Fruit fly (Drosophila melanogaster): ENCODE measurements around the gene CG4911.

The CG4911 gene

DNA sequence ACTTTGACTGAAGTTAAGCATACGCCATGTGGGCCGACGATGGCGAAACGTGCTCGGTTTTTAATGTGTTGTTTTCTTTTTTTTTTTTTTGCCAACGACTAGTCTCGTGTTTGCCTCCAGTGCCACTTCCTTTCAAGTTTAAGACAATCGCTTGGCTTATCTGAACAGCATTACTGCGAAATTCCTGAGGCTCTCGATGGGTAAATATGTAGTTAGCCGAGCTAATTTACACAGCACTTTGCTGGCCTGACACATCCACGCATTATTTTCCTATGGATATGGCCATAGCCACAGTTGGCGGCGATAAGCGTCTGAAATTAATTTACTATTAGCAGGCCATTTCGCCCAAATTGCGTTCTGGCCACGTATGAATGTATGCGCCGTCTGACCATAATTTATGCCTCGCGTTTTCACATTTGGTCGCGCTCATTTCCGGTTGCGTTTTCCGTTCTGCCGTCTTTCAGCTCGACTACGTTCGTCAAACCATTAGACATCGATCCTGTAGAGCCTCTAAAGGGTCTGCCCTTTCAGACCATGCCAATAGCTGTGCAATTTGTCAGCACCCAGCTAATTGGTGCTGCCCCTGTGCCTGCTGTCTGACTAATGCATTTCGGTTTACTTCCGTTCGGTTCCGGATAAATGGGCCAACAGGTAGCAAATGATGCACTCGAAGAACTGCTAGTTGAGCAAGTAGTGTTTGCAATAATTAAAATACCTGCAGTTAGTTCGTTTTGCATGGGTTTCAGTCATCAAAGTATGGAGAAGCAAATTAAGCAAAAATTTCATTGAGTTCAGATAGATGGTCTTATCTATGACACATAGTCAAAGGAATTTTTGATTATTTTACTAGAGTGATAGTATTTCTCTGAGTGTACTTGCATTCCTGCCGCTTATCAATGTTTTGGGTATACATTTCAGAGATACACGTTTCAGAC, 51.8 kb downstream of the CG4911 start (continued):
- TF ChIP-seq CG7745 (tag; optimal IDR thresholded peaks at IDR 0.05), result no peak
- no peak for TF ChIP-seq CG18476 (GFP tag; optimal IDR thresholded peaks at IDR 0.05)
- no peak for TF ChIP-seq crol (GFP tag; IDR thresholded peaks at IDR 0.05)
- TF ChIP-seq disco-r (GFP tag; optimal IDR thresholded peaks at IDR 0.05), result no peak
- TF ChIP-seq CG13624 (GFP tag; optimal IDR thresholded peaks at IDR 0.05), result no peak
- TF ChIP-seq CG2202 (tag; optimal IDR thresholded peaks at IDR 0.05), result no peak
- no peak for TF ChIP-seq insv (GFP tag; optimal IDR thresholded peaks at IDR 0.05)
- peak; percentile 16 for TF ChIP-seq CG10979 (tag; optimal IDR thresholded peaks at IDR 0.05)
- TF ChIP-seq mirr (GFP tag; optimal IDR thresholded peaks at IDR 0.05), result no peak
- no peak for TF ChIP-seq CG3838 (GFP tag; optimal IDR thresholded peaks at IDR 0.05)
- no peak for TF ChIP-seq CG17802 (tag; optimal IDR thresholded peaks at IDR 0.05)
- no peak for TF ChIP-seq NfI (GFP tag; optimal IDR thresholded peaks at IDR 0.05)
- TF ChIP-seq twi (tag; optimal IDR thresholded peaks at IDR 0.05), result no peak
- TF ChIP-seq CG10274 (GFP tag; optimal IDR thresholded peaks at IDR 0.05), result no peak
- no peak for TF ChIP-seq CG3847 (GFP tag; IDR thresholded peaks at IDR 0.05)
- no peak for TF ChIP-seq CG10462 (GFP tag; optimal IDR thresholded peaks at IDR 0.05)
- TF ChIP-seq gcm (GFP tag; optimal IDR thresholded peaks at IDR 0.05), result no peak
- no peak for TF ChIP-seq CG32772 (GFP tag; IDR thresholded peaks at IDR 0.05)
- TF ChIP-seq nmo (GFP tag; optimal IDR thresholded peaks at IDR 0.05), result no peak
- no peak for TF ChIP-seq unpg (GFP tag; optimal IDR thresholded peaks at IDR 0.05)
- TF ChIP-seq CG3163 (GFP tag; optimal IDR thresholded peaks at IDR 0.05), result no peak
- TF ChIP-seq Trl (optimal IDR thresholded peaks at IDR 0.05), result no peak
- no peak for TF ChIP-seq Trl (GFP tag; optimal IDR thresholded peaks at IDR 0.05)
- no peak for TF ChIP-seq Vsx1 (GFP tag; optimal IDR thresholded peaks at IDR 0.05)
- no peak for TF ChIP-seq CG16863 (GFP tag; optimal IDR thresholded peaks at IDR 0.05)
- no peak for TF ChIP-seq dmrt99B (tag; optimal IDR thresholded peaks at IDR 0.05)
- peak; percentile 27 for TF ChIP-seq ac (GFP tag; optimal IDR thresholded peaks at IDR 0.05)
- no peak for TF ChIP-seq Hand (GFP tag; optimal IDR thresholded peaks at IDR 0.05)
- no peak for TF ChIP-seq grn (GFP tag; optimal IDR thresholded peaks at IDR 0.05)
- no peak for TF ChIP-seq btn (GFP tag; optimal IDR thresholded peaks at IDR 0.05)
- no peak for TF ChIP-seq CG11723 (GFP tag; optimal IDR thresholded peaks at IDR 0.05)
- no peak for TF ChIP-seq CG14050 (GFP tag; IDR thresholded peaks at IDR 0.05)
- TF ChIP-seq Hey (tag; optimal IDR thresholded peaks at IDR 0.05), result no peak
- TF ChIP-seq CG5180 (GFP tag; optimal IDR thresholded peaks at IDR 0.05), result no peak
- TF ChIP-seq slbo (GFP tag; IDR thresholded peaks at IDR 0.05), result no peak
- peak; percentile 50; the same call in 1 of the 3 replicates for TF ChIP-seq zfh1 (GFP tag; IDR thresholded peaks at IDR 0.05)
- no peak for TF ChIP-seq CG31441 (GFP tag; IDR thresholded peaks at IDR 0.05)
- TF ChIP-seq CG10209 (GFP tag; optimal IDR thresholded peaks at IDR 0.05), result no peak
- peak; percentile 67 for TF ChIP-seq Med (GFP tag)
- no peak for TF ChIP-seq CG3995 (GFP tag; optimal IDR thresholded peaks at IDR 0.05)
- no peak for TF ChIP-seq CG6765 (GFP tag; optimal IDR thresholded peaks at IDR 0.05)
- TF ChIP-seq pho (GFP tag; optimal IDR thresholded peaks at IDR 0.05), result no peak
- 0 out of 2 replicates have a peak, but pooled peaks have one; percentile 6 for TF ChIP-seq lmd (GFP tag; IDR thresholded peaks at IDR 0.05)
- TF ChIP-seq CG9437 (GFP tag; optimal IDR thresholded peaks at IDR 0.05), result no peak
- no peak for TF ChIP-seq CG13894 (tag; optimal IDR thresholded peaks at IDR 0.05)
- TF ChIP-seq CG10959 (GFP tag; IDR thresholded peaks at IDR 0.05), result no peak
- TF ChIP-seq nerfin-2 (GFP tag; IDR thresholded peaks at IDR 0.05; ENCODE audit: partially characterized antibody), result no peak
- no peak for TF ChIP-seq Xbp1 (GFP tag; optimal IDR thresholded peaks at IDR 0.05)
- no peak for TF ChIP-seq CG2875 (GFP tag; optimal IDR thresholded peaks at IDR 0.05)
